Fruit fly (Drosophila melanogaster) whole organism, embryonic: Measurements from ENCODE around the gene RpS3.
A peak's percentile ranks its signal among the peaks of the same experiment; 100 is the strongest.

Experiments used
- Atf6 ChIP-seq: fragments of 200-800 bp; sonication (Bioruptor generic); IDR thresholded peaks from 2 replicates; pipeline ENCODE4 v1.3.6; 2022; ENCODE audit warnings: missing biosample characterization, missing genetic modification characterization
- B-H1 ChIP-seq: fragments of 200-800 bp; sonication (Bioruptor generic); IDR thresholded peaks from 3 replicates; pipeline ENCODE4 v1.3.6; 2022; ENCODE audit warnings: missing biosample characterization, missing genetic modification characterization
- CG11723 ChIP-seq: fragments of 200-800 bp; sonication (Bioruptor generic); optimal IDR thresholded peaks from 2 replicates; lab custom pipeline; 2017; ENCODE audit warnings: missing biosample characterization, mild to moderate bottlenecking, missing genetic modification characterization
- CG13287 ChIP-seq: fragments of 200-800 bp; sonication (Bioruptor generic); IDR thresholded peaks from 2 replicates; pipeline ENCODE4 v1.3.6; 2022; ENCODE audit warnings: missing biosample characterization, missing genetic modification characterization; ENCODE audit not compliant: partially characterized antibody
- CG14667 ChIP-seq: fragments of 200-800 bp; sonication (Bioruptor generic); IDR thresholded peaks from 2 replicates; pipeline ENCODE4 v1.3.6; 2022; ENCODE audit warnings: missing biosample characterization, missing genetic modification characterization
- CG15514 ChIP-seq: fragments of 200-800 bp; sonication (Bioruptor generic); optimal IDR thresholded peaks from 3 replicates; lab custom pipeline; 2017; ENCODE audit warnings: missing biosample characterization, missing genetic modification characterization, mild to moderate bottlenecking, moderate library complexity, missing genetic modification reagents
- CG30403 ChIP-seq: fragments of 200-800 bp; sonication (Bioruptor generic); optimal IDR thresholded peaks from 3 replicates; lab custom pipeline; 2016; ENCODE audit warnings: missing biosample characterization, missing genetic modification characterization
- CG30431 ChIP-seq: fragments of 200-800 bp; sonication (Bioruptor generic); optimal IDR thresholded peaks from 2 replicates; lab custom pipeline; 2017; ENCODE audit warnings: missing biosample characterization, missing genetic modification characterization
- CG31388 ChIP-seq: fragments of 200-800 bp; sonication (Bioruptor generic); optimal IDR thresholded peaks from 2 replicates; lab custom pipeline; 2016; ENCODE audit warnings: missing biosample characterization, missing genetic modification characterization
- CG3838 ChIP-seq: fragments of 200-800 bp; sonication (Bioruptor generic); optimal IDR thresholded peaks from 3 replicates; lab custom pipeline; 2016; ENCODE audit warnings: missing biosample characterization, missing genetic modification characterization
- CG4360 ChIP-seq: fragments of 200-800 bp; sonication (Bioruptor generic); IDR thresholded peaks from 2 replicates; pipeline ENCODE4 v1.3.6; 2022; ENCODE audit warnings: missing biosample characterization, missing genetic modification characterization
- CG4730 ChIP-seq: fragments of 200-800 bp; sonication (Bioruptor generic); IDR thresholded peaks from 2 replicates; pipeline ENCODE4 v1.3.6; 2022; ENCODE audit warnings: missing biosample characterization, missing genetic modification characterization
- CG6272 ChIP-seq: fragments of 200-800 bp; sonication (Bioruptor generic); IDR thresholded peaks from 2 replicates; pipeline ENCODE4 v1.3.6; 2022; ENCODE audit warnings: missing biosample characterization, missing genetic modification characterization
- CoRest ChIP-seq: fragments of 200-800 bp; sonication (Bioruptor generic); optimal IDR thresholded peaks from 3 replicates; lab custom pipeline; 2018; ENCODE audit warnings: missing biosample characterization, mild to moderate bottlenecking, missing genetic modification characterization, moderate library complexity
- Dip2 ChIP-seq: fragments of 200-800 bp; sonication (Bioruptor generic); IDR thresholded peaks from 2 replicates; pipeline ENCODE4 v1.3.6; 2022; ENCODE audit warnings: missing biosample characterization, missing genetic modification characterization
- Dip3 ChIP-seq: fragments of 200-800 bp; sonication (Bioruptor generic); optimal IDR thresholded peaks from 3 replicates; lab custom pipeline; 2016; ENCODE audit warnings: missing biosample characterization, missing genetic modification characterization
- Ets65A ChIP-seq: fragments of 200-800 bp; sonication (Bioruptor generic); peaks from one replicate; lab custom pipeline; 2016; ENCODE audit warnings: missing biosample characterization, missing genetic modification characterization
- Gug ChIP-seq: fragments of 200-800 bp; sonication (Bioruptor generic); IDR thresholded peaks from 4 replicates; pipeline ENCODE4 v1.3.6; 2022; ENCODE audit warnings: missing biosample characterization, missing genetic modification characterization
- H15 ChIP-seq: fragments of 200-800 bp; sonication (Bioruptor generic); IDR thresholded peaks from 3 replicates; pipeline ENCODE4 v1.3.6; 2022; ENCODE audit warnings: missing biosample characterization, missing genetic modification characterization
- HLH54F ChIP-seq: fragments of 200-800 bp; sonication (Bioruptor generic); optimal IDR thresholded peaks from 3 replicates; lab custom pipeline; 2016; ENCODE audit warnings: missing biosample characterization, missing genetic modification characterization
- HLHmδ ChIP-seq: fragments of 200-800 bp; sonication (Bioruptor generic); optimal IDR thresholded peaks from 2 replicates; lab custom pipeline; 2018; ENCODE audit warnings: missing biosample characterization, mild to moderate bottlenecking, missing genetic modification characterization, moderate library complexity
- Hey ChIP-seq: fragments of 200-800 bp; sonication (Bioruptor generic); optimal IDR thresholded peaks from 3 replicates; lab custom pipeline; 2018; ENCODE audit warnings: missing biosample characterization, mild to moderate bottlenecking, missing genetic modification characterization
- HmgZ ChIP-seq: fragments of 200-800 bp; sonication (Bioruptor generic); optimal IDR thresholded peaks from 2 replicates; lab custom pipeline; 2018; ENCODE audit warnings: missing biosample characterization, mild to moderate bottlenecking, missing genetic modification characterization
- Hmr ChIP-seq: fragments of 200-800 bp; sonication (Bioruptor generic); optimal IDR thresholded peaks from 3 replicates; lab custom pipeline; 2017; ENCODE audit warnings: mild to moderate bottlenecking, missing biosample characterization, missing genetic modification reagents, missing genetic modification characterization
- MBD-R2 ChIP-seq: fragments of 200-800 bp; sonication (Bioruptor generic); IDR thresholded peaks from 2 replicates; pipeline ENCODE4 v1.3.6; 2022; ENCODE audit warnings: missing biosample characterization, missing genetic modification characterization
- MESR4 ChIP-seq: fragments of 200-800 bp; sonication (Bioruptor generic); optimal IDR thresholded peaks from 2 replicates; lab custom pipeline; 2018; ENCODE audit warnings: missing biosample characterization, mild to moderate bottlenecking, missing genetic modification characterization, moderate library complexity
- MTF-1 ChIP-seq: fragments of 200-800 bp; sonication (Bioruptor generic); optimal IDR thresholded peaks from 2 replicates; lab custom pipeline; 2018; ENCODE audit warnings: missing biosample characterization, mild to moderate bottlenecking, missing genetic modification characterization, borderline replicate concordance
- NK7.1 ChIP-seq: fragments of 200-800 bp; sonication (Bioruptor generic); optimal IDR thresholded peaks from 3 replicates; lab custom pipeline; 2016; ENCODE audit warnings: missing biosample characterization, missing genetic modification characterization
- Oli ChIP-seq: fragments of 200-800 bp; sonication (Bioruptor generic); optimal IDR thresholded peaks from 2 replicates; lab custom pipeline; 2018; ENCODE audit warnings: missing biosample characterization, mild to moderate bottlenecking, missing genetic modification characterization, moderate library complexity
- Ptx1 ChIP-seq: fragments of 200-800 bp; sonication (Bioruptor generic); IDR thresholded peaks from 2 replicates; pipeline ENCODE4 v1.3.6; 2022; ENCODE audit warnings: missing biosample characterization, missing genetic modification characterization
- Ravus ChIP-seq: fragments of 200-800 bp; sonication (Bioruptor generic); IDR thresholded peaks from 2 replicates; pipeline ENCODE4 v1.3.6; 2022; ENCODE audit warnings: missing biosample characterization, missing genetic modification characterization
- Sry-β ChIP-seq: fragments of 200-800 bp; sonication (Bioruptor generic); optimal IDR thresholded peaks from 2 replicates; lab custom pipeline; 2018; ENCODE audit warnings: missing biosample characterization, mild to moderate bottlenecking, missing genetic modification characterization, moderate library complexity
- Stat92E ChIP-seq, 3 experiments: fragments of >200 bp in 2 of 3; fragments of 200-800 bp in 1 of 3; sonication (Bioruptor generic) in 1 of 3; optimal IDR thresholded peaks; 2 replicates each; lab custom pipeline; 2017 to 2019; ENCODE audit warnings: missing biosample characterization in 3 of 3, missing genetic modification characterization in 3 of 3, mild to moderate bottlenecking in 1 of 3, moderate library complexity in 1 of 3
- chn ChIP-seq: fragments of 200-800 bp; sonication (Bioruptor generic); optimal IDR thresholded peaks from 2 replicates; lab custom pipeline; 2016; ENCODE audit warnings: missing biosample characterization, missing genetic modification characterization
- crol ChIP-seq: fragments of 200-800 bp; sonication (Bioruptor generic); IDR thresholded peaks from 2 replicates; pipeline ENCODE4 v1.3.6; 2022; ENCODE audit warnings: missing biosample characterization, missing genetic modification characterization
- dati ChIP-seq: fragments of 200-800 bp; sonication (Bioruptor generic); IDR thresholded peaks from 2 replicates; pipeline ENCODE4 v1.3.6; 2022; ENCODE audit warnings: missing biosample characterization, missing genetic modification characterization
- dpn ChIP-seq, 2 experiments: fragments of 200-800 bp; sonication (Bioruptor generic); optimal IDR thresholded peaks; 3 replicates each; lab custom pipeline; 2016; ENCODE audit warnings: missing biosample characterization in 2 of 2, missing genetic modification characterization in 2 of 2
- fd64A ChIP-seq: fragments of 200-800 bp; sonication (Bioruptor generic); optimal IDR thresholded peaks from 3 replicates; lab custom pipeline; 2018; ENCODE audit warnings: missing biosample characterization, mild to moderate bottlenecking, missing genetic modification characterization
- ftz-f1 ChIP-seq: fragments of 200-800 bp; sonication (Bioruptor generic); optimal IDR thresholded peaks from 2 replicates; lab custom pipeline; 2016; ENCODE audit warnings: missing biosample characterization, missing genetic modification characterization
- gce ChIP-seq: fragments of 200-800 bp; sonication (Bioruptor generic); IDR thresholded peaks from 3 replicates; pipeline ENCODE4 v1.3.6; 2022; ENCODE audit warnings: missing biosample characterization, missing genetic modification characterization
- gsb-n ChIP-seq: fragments of 200-800 bp; sonication (Bioruptor generic); optimal IDR thresholded peaks from 3 replicates; lab custom pipeline; 2018; ENCODE audit warnings: missing biosample characterization, mild to moderate bottlenecking, missing genetic modification characterization
- her ChIP-seq: fragments of 200-800 bp; sonication (Bioruptor generic); optimal IDR thresholded peaks from 2 replicates; lab custom pipeline; 2016; ENCODE audit warnings: missing biosample characterization, missing genetic modification characterization
- ind ChIP-seq: fragments of 200-800 bp; sonication (Bioruptor generic); optimal IDR thresholded peaks from 3 replicates; lab custom pipeline; 2016; ENCODE audit warnings: missing biosample characterization, missing genetic modification characterization
- kay ChIP-seq: fragments of 200-800 bp; sonication (Bioruptor generic); optimal IDR thresholded peaks from 2 replicates; lab custom pipeline; 2016; ENCODE audit warnings: missing biosample characterization, missing genetic modification characterization
- lmd ChIP-seq: fragments of 200-800 bp; sonication (Bioruptor generic); IDR thresholded peaks from 2 replicates; pipeline ENCODE4 v1.3.6; 2022; ENCODE audit warnings: missing biosample characterization, missing genetic modification characterization
- onecut ChIP-seq: fragments of 200-800 bp; sonication (Bioruptor generic); IDR thresholded peaks from 2 replicates; pipeline ENCODE4 v1.3.6; 2022; ENCODE audit warnings: missing biosample characterization, missing genetic modification characterization
- row ChIP-seq: fragments of 200-800 bp; sonication (Bioruptor generic); IDR thresholded peaks from 3 replicates; pipeline ENCODE4 v1.3.6; 2022; ENCODE audit warnings: missing biosample characterization, missing genetic modification characterization
- tgo ChIP-seq: fragments of 200-800 bp; sonication (Bioruptor generic); IDR thresholded peaks from 3 replicates; pipeline ENCODE4 v1.3.6; 2022; ENCODE audit warnings: missing biosample characterization, missing genetic modification characterization
- tin ChIP-seq: fragments of 200-800 bp; sonication (Bioruptor generic); optimal IDR thresholded peaks from 3 replicates; lab custom pipeline; 2016; ENCODE audit warnings: missing biosample characterization, missing genetic modification characterization
- toy ChIP-seq: fragments of 200-800 bp; sonication (Bioruptor generic); IDR thresholded peaks from 2 replicates; pipeline ENCODE4 v1.3.6; 2022; ENCODE audit warnings: missing biosample characterization, missing genetic modification characterization
- trh ChIP-seq: fragments of 200-800 bp; sonication (Bioruptor generic); optimal IDR thresholded peaks from 2 replicates; lab custom pipeline; 2016; ENCODE audit warnings: missing biosample characterization, missing genetic modification characterization
- zfh2 ChIP-seq: fragments of 200-800 bp; sonication (Bioruptor generic); optimal IDR thresholded peaks from 2 replicates; lab custom pipeline; 2016; ENCODE audit warnings: missing biosample characterization, missing genetic modification characterization

The RpS3 gene

dm6 chr3R:23363515-23364124 is 5.0 kb downstream of the RpS3 start, which contains the start of gene CG4408 (continued):
- TF ChIP-seq B-H1 (GFP tag; lab: Robert Waterston, UW) (no peak), HLHmδ (no peak), chn (GFP tag; lab: Kevin White, UChicago) (no peak), CoRest (peak; percentile 32), ind (peak; percentile 46), ftz-f1 (GFP tag; lab: Kevin White, UChicago) (no peak), Ets65A (peak; percentile 30), Dip3 (GFP tag; lab: Kevin White, UChicago) (peak; percentile 7), MBD-R2 (GFP tag; lab: Robert Waterston, UW) (no peak), CG3838 (GFP tag; lab: Kevin White, UChicago) (no peak), lmd (GFP tag; lab: Robert Waterston, UW) (peak; percentile 52), Oli (peak; percentile 24), onecut (GFP tag; lab: Robert Waterston, UW) (0 out of 2 replicates have a peak, but pooled peaks have one; percentile 23), zfh2 (GFP tag; lab: Kevin White, UChicago) (peak; percentile 53), dati (GFP tag; lab: Robert Waterston, UW) (no peak), Stat92E (GFP tag; optimal IDR thresholded peaks at IDR 0.05; lab: Kevin White, UChicago) (no peak), Ravus (GFP tag; lab: Robert Waterston, UW) (no peak), MTF-1 (GFP tag; lab: Kevin White, UChicago) (no peak), tgo (GFP tag; lab: Robert Waterston, UW) (peak; percentile 49), Sry-β (no peak), gce (GFP tag; lab: Robert Waterston, UW) (no peak), fd64A (GFP tag; lab: Kevin White, UChicago) (no peak), gsb-n (tag; lab: Kevin White, UChicago) (no peak), HmgZ (no peak), NK7.1 (GFP tag; lab: Kevin White, UChicago) (no peak), CG15514 (GFP tag; lab: Kevin White, UChicago) (peak; percentile 3), Hmr (GFP tag; lab: Kevin White, UChicago) (peak; percentile 25), CG4360 (GFP tag; lab: Robert Waterston, UW) (no peak), MESR4 (no peak), CG30431 (GFP tag; lab: Kevin White, UChicago) (no peak), CG31388 (GFP tag; lab: Kevin White, UChicago) (no peak), kay (GFP tag; lab: Kevin White, UChicago) (no peak), HLH54F (GFP tag; lab: Kevin White, UChicago) (no peak), CG13287 (GFP tag; lab: Robert Waterston, UW) (no peak), row (GFP tag; lab: Robert Waterston, UW) (peak; percentile 70), her (GFP tag; lab: Kevin White, UChicago) (no peak), Hey (tag; lab: Kevin White, UChicago) (no peak), toy (GFP tag; lab: Robert Waterston, UW) (no peak), CG4730 (no peak), Gug (GFP tag; lab: Robert Waterston, UW) (no peak), trh (GFP tag; lab: Kevin White, UChicago) (no peak), CG30403 (GFP tag; lab: Kevin White, UChicago) (peak; percentile 43), CG14667 (no peak), crol (GFP tag; lab: Robert Waterston, UW) (no peak), tin (no peak), H15 (0 out of 3 replicates have a peak, but pooled peaks have one; percentile 34), dpn (GFP tag; optimal IDR thresholded peaks at IDR 0.05; lab: Kevin White, UChicago) (peak in 1 of 2 experiments; percentile 11), CG11723 (GFP tag; lab: Kevin White, UChicago) (no peak), Atf6 (GFP tag; lab: Robert Waterston, UW) (peak; percentile 27; the same call in 1 of the 2 replicates), CG6272 (GFP tag; lab: Robert Waterston, UW) (0 out of 2 replicates have a peak, but pooled peaks have one; percentile 22), Dip2 (GFP tag; lab: Robert Waterston, UW) (no peak), Ptx1 (GFP tag; lab: Robert Waterston, UW) (peak; percentile 52; the same call in 1 of the 2 replicates)
